Worm (Caenorhabditis elegans): ENCODE measurements around the gene gsy-1.
A peak's percentile ranks its signal among the peaks of the same experiment; 100 is the strongest.

Gene gsy-1

DNA sequence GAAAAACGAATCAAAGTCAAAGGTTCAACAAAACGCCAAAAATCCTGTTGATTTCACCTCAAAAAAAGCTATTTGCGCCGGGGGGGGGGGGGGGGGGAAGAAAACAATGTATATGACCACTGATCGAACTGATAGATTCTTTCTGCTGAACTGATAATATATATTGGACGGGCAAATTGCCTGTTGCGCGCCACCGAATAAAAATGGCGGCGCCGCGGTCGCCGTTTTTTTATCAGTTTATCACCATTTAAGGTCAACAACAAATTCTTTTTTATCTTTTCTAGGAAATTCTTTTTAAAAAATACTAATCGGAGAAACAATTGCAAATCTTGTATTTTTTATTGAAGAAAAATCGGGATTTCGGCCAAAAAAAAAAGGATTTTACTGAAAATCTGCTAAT is 1.8 kb upstream of the gsy-1 start:
- TF ChIP-seq nhr-129 (tag; optimal IDR thresholded peaks at IDR 0.05) (no peak), nhr-6 (tag; optimal IDR thresholded peaks at IDR 0.05) (no peak), gmeb-1 (tag; optimal IDR thresholded peaks at IDR 0.05) (peak; percentile 7), ceh-16 (tag; optimal IDR thresholded peaks at IDR 0.05) (no peak), nhr-21 (tag; optimal IDR thresholded peaks at IDR 0.05) (no peak), fos-1 (tag; optimal IDR thresholded peaks at IDR 0.05) (peak; percentile 36)

DNA sequence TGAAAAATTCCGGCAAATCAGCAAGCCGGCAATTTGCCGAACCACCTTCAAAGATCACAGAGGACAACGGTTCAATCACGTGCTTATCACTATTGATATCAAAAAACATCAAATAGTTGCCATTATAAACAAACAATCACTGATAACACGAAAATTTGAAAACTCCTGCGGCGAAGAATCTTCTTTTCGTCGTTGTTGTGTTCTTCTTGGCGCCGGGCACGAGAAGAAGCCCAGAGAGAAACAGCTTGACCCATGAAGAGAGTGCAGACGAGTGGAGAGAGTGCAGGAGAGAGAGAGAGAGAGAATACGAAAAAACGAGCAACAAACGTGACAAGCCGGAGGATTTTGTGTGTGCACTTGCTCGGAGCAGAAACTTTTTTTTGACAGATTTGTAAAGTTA is 776 bp upstream of the gsy-1 start:
- no peak for TF ChIP-seq blmp-1 (tag; optimal IDR thresholded peaks at IDR 0.05; ENCODE audit: insufficient read depth)
- TF ChIP-seq sem-4 (tag; optimal IDR thresholded peaks at IDR 0.05): no peak
- TF ChIP-seq ama-1 (optimal IDR thresholded peaks at IDR 0.05): no peak
- no peak for TF ChIP-seq unc-62 (GFP tag; optimal IDR thresholded peaks at IDR 0.05)
- peak; percentile 26 for TF ChIP-seq sma-3 (GFP tag; optimal IDR thresholded peaks at IDR 0.05)
- no peak for TF ChIP-seq Y55F3AM.14 (GFP tag; optimal IDR thresholded peaks at IDR 0.05)
- TF ChIP-seq nhr-129 (tag; optimal IDR thresholded peaks at IDR 0.05): peak; percentile 74
- TF ChIP-seq nhr-12 (tag; optimal IDR thresholded peaks at IDR 0.05): no peak
- TF ChIP-seq nhr-23 (tag; optimal IDR thresholded peaks at IDR 0.05): no peak
- TF ChIP-seq F13H6.1 (tag; optimal IDR thresholded peaks at IDR 0.05): peak; percentile 84
- no peak for TF ChIP-seq elt-1 (tag; optimal IDR thresholded peaks at IDR 0.05)
- peak; percentile 24 for TF ChIP-seq egl-27 (tag; optimal IDR thresholded peaks at IDR 0.05)
- TF ChIP-seq zag-1 (tag; optimal IDR thresholded peaks at IDR 0.05): no peak
- TF ChIP-seq lin-13 (GFP tag; optimal IDR thresholded peaks at IDR 0.05): no peak
- TF ChIP-seq crh-2 (tag; optimal IDR thresholded peaks at IDR 0.05): peak; percentile 66
- peak; percentile 54 for TF ChIP-seq gmeb-1 (tag; optimal IDR thresholded peaks at IDR 0.05)
- TF ChIP-seq fos-1 (tag; optimal IDR thresholded peaks at IDR 0.05): peak; percentile 79
- no peak for TF ChIP-seq nhr-25 (tag; optimal IDR thresholded peaks at IDR 0.05)
- no peak for TF ChIP-seq unc-39 (tag; optimal IDR thresholded peaks at IDR 0.05)
- TF ChIP-seq lin-11 (tag; optimal IDR thresholded peaks at IDR 0.05): no peak
- TF ChIP-seq ceh-82 (tag; optimal IDR thresholded peaks at IDR 0.05): no peak
- TF ChIP-seq nhr-10 (tag; optimal IDR thresholded peaks at IDR 0.05): no peak
- TF ChIP-seq ztf-4 (tag; optimal IDR thresholded peaks at IDR 0.05): no peak
- TF ChIP-seq ceh-16 (tag; optimal IDR thresholded peaks at IDR 0.05): no peak
- no peak for TF ChIP-seq skn-1 (tag; optimal IDR thresholded peaks at IDR 0.05)
- no peak for TF ChIP-seq alr-1 (tag; optimal IDR thresholded peaks at IDR 0.05)
- no peak for TF ChIP-seq nhr-11 (tag; optimal IDR thresholded peaks at IDR 0.05)
- TF ChIP-seq ZK546.5 (tag; optimal IDR thresholded peaks at IDR 0.05): no peak
- TF ChIP-seq mdl-1 (tag; optimal IDR thresholded peaks at IDR 0.05): peak; percentile 10 to 81
- TF ChIP-seq nhr-77 (tag; optimal IDR thresholded peaks at IDR 0.05): no peak
- TF ChIP-seq ztf-1 (GFP tag; conservative IDR thresholded peaks at IDR 0.05): no peak
- TF ChIP-seq peb-1 (tag; optimal IDR thresholded peaks at IDR 0.05): no peak
- TF ChIP-seq sma-9 (GFP tag; optimal IDR thresholded peaks at IDR 0.05): peak; percentile 66
- TF ChIP-seq sma-9 (tag; optimal IDR thresholded peaks at IDR 0.05): no peak
- TF ChIP-seq snpc-4 (tag; optimal IDR thresholded peaks at IDR 0.05): no peak
- TF ChIP-seq mab-5 (tag; optimal IDR thresholded peaks at IDR 0.05): no peak
- no peak for TF ChIP-seq elt-3 (tag; optimal IDR thresholded peaks at IDR 0.05)
- TF ChIP-seq lsy-2 (tag; optimal IDR thresholded peaks at IDR 0.05): peak in 1 of 2 experiments; percentile 50
- TF ChIP-seq nhr-6 (tag; optimal IDR thresholded peaks at IDR 0.05): no peak
- no peak for TF ChIP-seq nhr-21 (tag; optimal IDR thresholded peaks at IDR 0.05)
- TF ChIP-seq C34F6.9 (tag; optimal IDR thresholded peaks at IDR 0.05): peak; percentile 43
- TF ChIP-seq dmd-4 (tag; optimal IDR thresholded peaks at IDR 0.05): no peak
- TF ChIP-seq mbf-1 (tag; optimal IDR thresholded peaks at IDR 0.05): no peak
- peak; percentile 18 for TF ChIP-seq unc-55 (GFP tag; optimal IDR thresholded peaks at IDR 0.05)
- TF ChIP-seq lin-39 (tag; optimal IDR thresholded peaks at IDR 0.05): no peak
- no peak for TF ChIP-seq nhr-237 (tag; optimal IDR thresholded peaks at IDR 0.05)
- TF ChIP-seq R02D3.7 (tag; optimal IDR thresholded peaks at IDR 0.05): no peak
- no peak for TF ChIP-seq ztf-11 (tag; optimal IDR thresholded peaks at IDR 0.05)
- TF ChIP-seq aly-2 (tag; optimal IDR thresholded peaks at IDR 0.05): no peak
